Fruit fly (Drosophila melanogaster) whole organism, adult: ENCODE measurements around the gene sturkopf.

Experiments used
- CG11617 ChIP-seq: fragments of 200-800 bp; sonication (Bioruptor generic); optimal IDR thresholded peaks from 2 replicates; lab custom pipeline; 2017; ENCODE audit warnings: mild to moderate bottlenecking, missing biosample characterization, missing genetic modification reagents, missing genetic modification characterization
- CG12768 ChIP-seq: fragments of 200-800 bp; sonication (Bioruptor generic); optimal IDR thresholded peaks from 2 replicates; lab custom pipeline; 2017; ENCODE audit warnings: missing biosample characterization, missing genetic modification characterization, mild to moderate bottlenecking, moderate library complexity, missing genetic modification reagents
- CG14711 ChIP-seq: fragments of 200-800 bp; sonication (Bioruptor generic); optimal IDR thresholded peaks from 2 replicates; lab custom pipeline; 2018; ENCODE audit warnings: missing biosample characterization, mild to moderate bottlenecking, missing genetic modification characterization, moderate library complexity
- CG1620 ChIP-seq: fragments of 200-800 bp; sonication (Bioruptor generic); optimal IDR thresholded peaks from 2 replicates; lab custom pipeline; 2016; ENCODE audit warnings: missing biosample characterization, missing genetic modification characterization
- CG33017 ChIP-seq: fragments of 200-800 bp; sonication (Bioruptor generic); optimal IDR thresholded peaks from 2 replicates; lab custom pipeline; 2018; ENCODE audit warnings: missing biosample characterization, mild to moderate bottlenecking, missing genetic modification characterization, moderate library complexity
- CG5204 ChIP-seq: fragments of 200-800 bp; sonication (Bioruptor generic); optimal IDR thresholded peaks from 2 replicates; lab custom pipeline; 2016; ENCODE audit warnings: missing biosample characterization, missing genetic modification characterization
- CG7045 ChIP-seq: fragments of 200-800 bp; sonication (Bioruptor generic); optimal IDR thresholded peaks from 2 replicates; lab custom pipeline; 2017; ENCODE audit warnings: missing biosample characterization, mild to moderate bottlenecking, missing genetic modification characterization
- CG7101 ChIP-seq: fragments of 200-800 bp; sonication (Bioruptor generic); optimal IDR thresholded peaks from 2 replicates; lab custom pipeline; 2018; ENCODE audit warnings: missing biosample characterization, mild to moderate bottlenecking, missing genetic modification characterization, moderate library complexity
- Clk ChIP-seq: fragments of 200-800 bp; sonication (Bioruptor generic); optimal IDR thresholded peaks from 2 replicates; lab custom pipeline; 2017; ENCODE audit warnings: missing biosample characterization, missing genetic modification characterization
- Crg-1 ChIP-seq: fragments of 200-800 bp; sonication (Bioruptor generic); optimal IDR thresholded peaks from 2 replicates; lab custom pipeline; 2016; ENCODE audit warnings: missing biosample characterization, missing genetic modification characterization
- Hr96 ChIP-seq: fragments of 200-800 bp; sonication (Bioruptor generic); optimal IDR thresholded peaks from 2 replicates; lab custom pipeline; 2016; ENCODE audit warnings: missing biosample characterization, missing genetic modification characterization
- Mnt ChIP-seq: fragments of 200-800 bp; sonication (Bioruptor generic); optimal IDR thresholded peaks from 2 replicates; lab custom pipeline; 2016; ENCODE audit warnings: missing biosample characterization, mild to moderate bottlenecking, missing genetic modification characterization
- bab1 ChIP-seq: fragments of 200-800 bp; sonication (Bioruptor generic); optimal IDR thresholded peaks from 3 replicates; lab custom pipeline; 2019; ENCODE audit warnings: missing biosample characterization, mild to moderate bottlenecking, missing genetic modification characterization, moderate library complexity
- cic ChIP-seq: fragments of 200-800 bp; sonication (Bioruptor generic); optimal IDR thresholded peaks from 2 replicates; lab custom pipeline; 2017; ENCODE audit warnings: missing biosample characterization, mild to moderate bottlenecking, missing genetic modification characterization, moderate library complexity
- cnc ChIP-seq, 2 experiments: fragments of >200 bp; optimal IDR thresholded peaks; 2 replicates each; lab custom pipeline; 2017
- kay ChIP-seq: fragments of 200-800 bp; sonication (Bioruptor generic); peaks from one replicate; lab custom pipeline; 2016; ENCODE audit warnings: missing biosample characterization, missing genetic modification characterization, borderline replicate concordance
- ovo ChIP-seq: fragments of 200-800 bp; sonication (Bioruptor generic); optimal IDR thresholded peaks from 2 replicates; lab custom pipeline; 2016; ENCODE audit warnings: missing biosample characterization, missing genetic modification characterization
- pad ChIP-seq: fragments of 200-800 bp; sonication (Bioruptor generic); optimal IDR thresholded peaks from 3 replicates; lab custom pipeline; 2017; ENCODE audit warnings: missing biosample characterization, missing genetic modification characterization, mild to moderate bottlenecking, moderate library complexity, missing genetic modification reagents
- tj ChIP-seq: fragments of 200-800 bp; sonication (Bioruptor generic); optimal IDR thresholded peaks from 3 replicates; lab custom pipeline; 2017; ENCODE audit warnings: missing biosample characterization, mild to moderate bottlenecking, missing genetic modification characterization, moderate library complexity
- toe ChIP-seq: fragments of 200-800 bp; sonication (Bioruptor generic); optimal IDR thresholded peaks from 2 replicates; lab custom pipeline; 2016; ENCODE audit warnings: missing biosample characterization, missing genetic modification characterization

sturkopf gene

DNA sequence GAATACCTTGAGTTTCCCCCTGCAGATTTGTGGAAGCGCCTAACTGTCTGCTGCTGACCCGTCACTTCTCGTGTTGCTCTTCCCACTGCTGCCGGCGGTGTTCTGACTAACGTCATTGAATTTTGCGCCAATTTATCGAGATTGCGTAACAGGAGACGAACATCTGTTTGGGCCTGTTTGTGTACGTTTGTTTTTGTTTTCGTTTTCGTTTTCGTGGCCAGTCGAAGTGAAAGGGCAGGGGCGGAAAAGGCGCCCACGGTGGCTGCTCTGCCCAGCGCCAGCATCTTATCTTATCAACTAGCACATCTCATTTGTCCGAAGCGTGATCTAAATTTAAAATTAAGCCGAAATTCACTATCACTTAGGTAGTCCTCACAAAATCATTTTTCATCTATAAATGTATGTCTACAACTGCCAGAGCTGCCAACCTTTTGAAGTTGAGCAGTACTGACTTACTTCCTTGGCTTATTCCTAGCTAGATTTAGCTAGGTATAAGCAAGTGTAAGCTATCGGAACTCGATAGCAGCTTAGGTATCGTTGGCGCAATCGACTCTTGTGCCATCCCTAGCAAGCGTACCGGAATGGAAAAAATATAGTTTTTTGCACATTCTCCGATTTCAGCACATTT, 6.1 kb downstream of the sturkopf start, which contains the start of the genes Ctr9 and Nt5a:
Ctr9 (plus strand) TSS at position 220 of the 628 bp plus-strand sequence.
Nt5a (minus strand) TSS at position 414 of the 628 bp plus-strand sequence.
- TF ChIP-seq Crg-1 (peak; percentile 75), CG1620 (GFP tag; lab: Kevin White, UChicago) (peak; percentile 86), CG11617 (GFP tag; lab: Kevin White, UChicago) (peak; percentile 60), toe (GFP tag; lab: Kevin White, UChicago) (no peak), ovo (peak; percentile 22), pad (GFP tag; lab: Kevin White, UChicago) (peak; percentile 12), CG7045 (peak; percentile 5), CG33017 (peak; percentile 13), Hr96 (no peak), bab1 (GFP tag; lab: Kevin White, UChicago) (peak; percentile 59), cnc (optimal IDR thresholded peaks at IDR 0.05; lab: Kevin White, UChicago) (no peak), tj (peak; percentile 57), Mnt (GFP tag; lab: Kevin White, UChicago) (peak; percentile 78), Clk (GFP tag; lab: Kevin White, UChicago) (no peak), CG5204 (no peak), CG7101 (peak; percentile 70), kay (GFP tag; lab: Kevin White, UChicago) (no peak), CG12768 (peak; percentile 37), CG14711 (tag; lab: Kevin White, UChicago) (peak; percentile 78), cic (peak; percentile 81)

DNA sequence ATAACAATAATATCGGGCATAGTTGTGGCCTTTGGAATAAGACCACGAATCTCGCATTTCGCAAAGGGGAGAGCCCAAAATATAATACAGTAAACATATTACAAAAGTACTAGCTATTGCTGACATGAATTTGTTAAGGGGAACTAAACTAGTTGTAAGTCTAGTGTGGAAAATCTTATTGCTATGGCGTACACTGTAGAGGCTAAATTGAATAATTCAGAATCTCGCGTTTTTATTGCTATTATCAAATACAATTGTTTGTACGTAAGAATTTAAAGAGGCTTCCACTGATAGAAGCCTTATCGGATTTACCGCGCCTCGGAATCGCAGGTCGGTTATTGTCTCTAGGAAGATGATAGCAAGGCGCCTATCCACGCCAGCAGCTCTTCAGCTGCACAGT, 7.9 kb downstream of the sturkopf start:
- TF ChIP-seq CG5204 (no peak), CG12768 (peak; percentile 20), tj (no peak), CG7045 (no peak), CG14711 (tag; lab: Kevin White, UChicago) (no peak), kay (GFP tag; lab: Kevin White, UChicago) (no peak), Hr96 (no peak), pad (GFP tag; lab: Kevin White, UChicago) (no peak), CG11617 (GFP tag; lab: Kevin White, UChicago) (no peak), Clk (GFP tag; lab: Kevin White, UChicago) (no peak), bab1 (GFP tag; lab: Kevin White, UChicago) (no peak), CG7101 (no peak), cic (peak; percentile 73), Mnt (GFP tag; lab: Kevin White, UChicago) (no peak), CG33017 (peak; percentile 21), cnc (optimal IDR thresholded peaks at IDR 0.05; lab: Kevin White, UChicago) (no peak)

DNA sequence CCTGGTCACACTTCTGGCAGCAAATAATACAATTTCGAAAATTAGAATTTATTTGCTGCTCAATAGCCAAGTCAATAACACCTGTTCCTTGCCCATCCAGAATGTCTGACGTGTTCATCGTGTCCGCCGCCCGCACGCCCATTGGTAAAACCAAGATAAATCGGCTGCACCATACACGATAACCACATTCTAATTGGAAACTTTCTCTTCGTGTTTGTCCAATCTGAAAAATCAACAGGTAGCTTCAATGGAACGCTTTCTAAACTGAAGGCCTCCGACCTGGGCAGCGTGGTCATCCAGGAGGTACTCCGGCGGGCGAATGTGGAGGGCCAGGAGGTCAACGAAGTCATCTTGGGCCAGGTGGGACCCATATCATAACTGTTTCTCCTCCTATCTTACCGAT, 10.2 kb downstream of the sturkopf start:
- TF ChIP-seq ovo, result no peak
- no peak for TF ChIP-seq CG12768

DNA sequence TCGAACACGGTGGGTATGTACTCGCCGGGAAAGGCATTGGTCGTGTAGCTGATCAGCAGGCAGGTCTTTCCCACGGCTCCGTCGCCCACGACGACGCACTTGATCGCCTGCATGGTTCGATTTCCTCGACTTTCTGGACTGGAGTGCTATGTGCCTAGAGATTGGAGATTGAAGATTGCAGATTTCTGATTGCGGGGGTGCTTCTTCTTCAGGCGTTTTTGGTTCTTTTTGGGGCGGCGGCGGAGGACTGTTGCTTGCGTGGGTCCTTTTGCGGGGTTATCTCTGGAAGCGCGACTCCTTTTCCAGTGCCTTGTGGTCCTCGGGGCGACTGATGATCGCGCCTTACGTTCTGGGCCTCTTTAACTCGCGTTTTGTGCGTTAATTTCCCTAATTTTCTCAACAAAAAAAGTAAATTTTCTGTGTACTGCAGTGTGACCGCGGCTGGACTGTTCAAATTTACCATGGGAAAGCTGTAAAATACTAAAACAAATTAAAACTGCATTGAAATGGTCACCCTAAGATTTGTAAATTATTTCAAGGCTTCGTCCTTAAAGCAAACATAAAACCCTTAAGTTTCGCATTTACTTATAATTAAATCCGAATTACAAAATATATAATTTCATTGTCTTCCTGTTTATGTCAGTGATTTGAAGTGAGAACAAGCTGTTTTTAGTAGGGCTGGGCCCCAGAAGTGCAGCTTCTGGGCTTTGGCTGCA, 10.8 kb downstream of the sturkopf start, which contains the start of the genes Rac1 and Acat2:
Rac1 (minus strand) TSS at position 450 of the 716 bp plus-strand sequence.
Acat2 (plus strand) TSS at position 711 of the 716 bp plus-strand sequence.
- TF ChIP-seq CG11617 (GFP tag; lab: Kevin White, UChicago) (peak; percentile 3), CG7101 (no peak), Mnt (GFP tag; lab: Kevin White, UChicago) (no peak), bab1 (GFP tag; lab: Kevin White, UChicago) (peak; percentile 44), CG33017 (no peak), CG7045 (no peak), CG14711 (tag; lab: Kevin White, UChicago) (peak; percentile 17), ovo (no peak), Crg-1 (no peak), CG12768 (no peak), CG1620 (GFP tag; lab: Kevin White, UChicago) (peak; percentile 29), cnc (optimal IDR thresholded peaks at IDR 0.05; lab: Kevin White, UChicago) (no peak), cic (no peak), Hr96 (no peak), CG5204 (no peak), Clk (GFP tag; lab: Kevin White, UChicago) (no peak), toe (GFP tag; lab: Kevin White, UChicago) (no peak), tj (no peak), kay (GFP tag; lab: Kevin White, UChicago) (no peak), pad (GFP tag; lab: Kevin White, UChicago) (no peak)

- TF ChIP-seq cic (no peak), CG7101 (peak; percentile 76), tj (peak; percentile 98), kay (GFP tag; lab: Kevin White, UChicago) (no peak), Mnt (GFP tag; lab: Kevin White, UChicago) (no peak), CG33017 (peak; percentile 52), CG12768 (peak; percentile 3), CG11617 (GFP tag; lab: Kevin White, UChicago) (peak; percentile 52), CG14711 (tag; lab: Kevin White, UChicago) (peak; percentile 80), ovo (no peak), cnc (optimal IDR thresholded peaks at IDR 0.05; lab: Kevin White, UChicago) (no peak), bab1 (GFP tag; lab: Kevin White, UChicago) (peak; percentile 91), CG7045 (peak; percentile 44), pad (GFP tag; lab: Kevin White, UChicago) (peak; percentile 67)
These were observed 13.0 kb downstream of the sturkopf start for dm6 chr3L:1300076-1300635.

DNA sequence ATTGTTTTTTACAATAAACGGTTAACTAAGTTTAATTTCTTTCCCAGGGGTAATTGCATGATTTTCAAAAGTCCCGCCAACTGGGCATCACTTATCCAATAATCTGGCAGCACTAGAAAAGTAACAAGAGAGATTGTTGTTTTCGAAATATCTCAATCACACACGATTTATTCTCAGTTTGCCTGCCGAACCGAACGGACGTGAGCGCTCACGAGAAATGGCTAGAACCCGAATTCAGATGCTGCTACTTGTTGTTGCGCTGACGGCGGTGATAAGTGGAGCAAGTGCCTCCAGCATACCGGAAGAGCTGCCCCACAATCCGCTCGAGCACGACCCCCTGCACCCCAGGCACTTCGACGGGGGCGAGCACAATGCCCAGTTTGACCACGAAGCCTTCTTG, 14.7 kb downstream of the sturkopf start, which contains the start of gene scf:
scf (plus strand) TSS at position 164 of the 400 bp plus-strand sequence.
- TF ChIP-seq CG1620 (GFP tag; lab: Kevin White, UChicago), result no peak
- no peak for TF ChIP-seq Clk (GFP tag; lab: Kevin White, UChicago)
- TF ChIP-seq bab1 (GFP tag; lab: Kevin White, UChicago), result peak; percentile 37
